Fruit fly (Drosophila melanogaster): ENCODE data around the gene mtd.
A peak's percentile ranks its signal among the peaks of the same experiment; 100 is the strongest.

The mtd gene

dm6 chr3R:5250530-5251242 lies 99.6 kb downstream of the mtd start (continued):
- TF ChIP-seq CG11902 (GFP tag; optimal IDR thresholded peaks at IDR 0.05), result peak; percentile 24
- TF ChIP-seq acj6 (GFP tag; optimal IDR thresholded peaks at IDR 0.05), result peak; percentile 73
- peak; percentile 6 for TF ChIP-seq Sox15 (GFP tag; optimal IDR thresholded peaks at IDR 0.05)
- TF ChIP-seq OdsH (GFP tag; optimal IDR thresholded peaks at IDR 0.05), result peak; percentile 74
- peak; percentile 73 for TF ChIP-seq esn (GFP tag; optimal IDR thresholded peaks at IDR 0.05)
- peak; percentile 78 for TF ChIP-seq CG32006 (GFP tag; optimal IDR thresholded peaks at IDR 0.05)
- TF ChIP-seq CG4318 (GFP tag; optimal IDR thresholded peaks at IDR 0.05), result peak; percentile 69
- TF ChIP-seq ss (GFP tag; optimal IDR thresholded peaks at IDR 0.05), result peak in 1 of 2 experiments; percentile 58
- TF ChIP-seq CG34406 (GFP tag; optimal IDR thresholded peaks at IDR 0.05), result peak; percentile 33
- peak; percentile 10 for TF ChIP-seq fd85E (GFP tag; optimal IDR thresholded peaks at IDR 0.05)
- TF ChIP-seq CG11762 (GFP tag; optimal IDR thresholded peaks at IDR 0.05; ENCODE audit: insufficient read depth), result peak; percentile 35
- peak; percentile 52 for TF ChIP-seq Gug (GFP tag; IDR thresholded peaks at IDR 0.05)
- peak; percentile 67 for TF ChIP-seq pdm3 (GFP tag; optimal IDR thresholded peaks at IDR 0.05)
- peak; percentile 68 for TF ChIP-seq CG10669 (GFP tag; optimal IDR thresholded peaks at IDR 0.05)
- peak; percentile 76 for TF ChIP-seq Hr4 (GFP tag; optimal IDR thresholded peaks at IDR 0.05)

DNA sequence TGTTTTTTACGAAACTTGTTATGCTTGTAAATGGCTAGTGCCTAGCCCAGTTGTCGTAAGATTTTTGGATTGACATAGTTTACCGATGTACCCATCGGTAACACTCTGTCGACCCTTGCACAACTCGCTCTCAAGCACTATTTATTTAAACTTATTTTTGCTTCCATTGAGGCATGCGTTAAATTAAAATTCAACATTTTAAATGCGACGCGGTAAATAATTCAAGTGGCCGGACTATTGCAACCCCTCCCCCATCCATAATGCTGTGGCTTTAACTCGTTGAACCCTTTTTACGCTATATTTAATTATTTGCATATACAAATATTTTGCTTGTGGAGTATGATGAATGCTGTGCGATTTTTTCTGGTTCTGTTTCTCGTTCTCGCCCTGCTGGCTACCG lies 100.9 kb downstream of the mtd start:
- TF ChIP-seq CG6792 (GFP tag; optimal IDR thresholded peaks at IDR 0.05) (no peak), CG3032 (tag; optimal IDR thresholded peaks at IDR 0.05) (peak; percentile 6), Eip78C (GFP tag) (peak; percentile 61), CG6276 (GFP tag; optimal IDR thresholded peaks at IDR 0.05) (no peak)

- TF ChIP-seq CG1621 (tag; optimal IDR thresholded peaks at IDR 0.05), result no peak
- TF ChIP-seq fkh (GFP tag; optimal IDR thresholded peaks at IDR 0.05), result no peak
- no peak for TF ChIP-seq Eip93F (GFP tag; optimal IDR thresholded peaks at IDR 0.05)
- no peak for TF ChIP-seq CG11762 (GFP tag; optimal IDR thresholded peaks at IDR 0.05; ENCODE audit: insufficient read depth)
- TF ChIP-seq CG3032 (tag; optimal IDR thresholded peaks at IDR 0.05), result no peak
- no peak for TF ChIP-seq CG8119 (GFP tag; IDR thresholded peaks at IDR 0.05)
- TF ChIP-seq svp (GFP tag), result peak; percentile 86
- no peak for TF ChIP-seq Sox14 (GFP tag; optimal IDR thresholded peaks at IDR 0.05)
- TF ChIP-seq CG16779 (tag; optimal IDR thresholded peaks at IDR 0.05), result no peak
- no peak for TF ChIP-seq CG10669 (GFP tag; optimal IDR thresholded peaks at IDR 0.05)
- TF ChIP-seq vri (GFP tag; optimal IDR thresholded peaks at IDR 0.05), result peak; percentile 43
- TF ChIP-seq Blimp-1 (GFP tag; optimal IDR thresholded peaks at IDR 0.05), result no peak
- TF ChIP-seq CG8319 (GFP tag; optimal IDR thresholded peaks at IDR 0.05), result no peak
- TF ChIP-seq CG15336 (GFP tag; IDR thresholded peaks at IDR 0.05), result no peak
- TF ChIP-seq CG6854 (GFP tag; optimal IDR thresholded peaks at IDR 0.05), result peak; percentile 20
- TF ChIP-seq Eip78C (GFP tag), result peak; percentile 25
- no peak for TF ChIP-seq ss (GFP tag; optimal IDR thresholded peaks at IDR 0.05)
- TF ChIP-seq CG6792 (GFP tag; optimal IDR thresholded peaks at IDR 0.05), result no peak
- TF ChIP-seq Sox15 (GFP tag; optimal IDR thresholded peaks at IDR 0.05), result no peak
Measured at dm6 chr3R:5246950-5247349, 103.3 kb downstream of the mtd start.

- no peak for TF ChIP-seq achi (GFP tag; optimal IDR thresholded peaks at IDR 0.05)
- TF ChIP-seq Hr39 (GFP tag; optimal IDR thresholded peaks at IDR 0.05), result no peak
- no peak for TF ChIP-seq Met (GFP tag; optimal IDR thresholded peaks at IDR 0.05)
- TF ChIP-seq CG16779 (tag; optimal IDR thresholded peaks at IDR 0.05), result no peak
- TF ChIP-seq Ets21C (GFP tag; optimal IDR thresholded peaks at IDR 0.05), result no peak
- no peak for TF ChIP-seq pdm3 (GFP tag; optimal IDR thresholded peaks at IDR 0.05)
Measured at dm6 chr3R:5240721-5241120, 109.5 kb downstream of the mtd start, which contains the start of gene CG33293. Gene CG33293 (minus strand): TSS chr3R:5240735.
